Worm (Caenorhabditis elegans) whole organism, mixed stage, embryonic: ENCODE measurements around the gene msp-142.

Experiments
- mab-5 ChIP-seq: fragments of 150-350 bp; optimal IDR thresholded peaks from 2 replicates; lab custom pipeline; 2014; ENCODE audit warnings: missing biosample characterization, missing genetic modification characterization
- mls-2 ChIP-seq: sonication (generic microtip); optimal IDR thresholded peaks from 2 replicates; lab custom pipeline; 2016; ENCODE audit warnings: mild to moderate bottlenecking, missing genetic modification characterization, moderate library complexity, missing compliant biosample characterization
- nhr-237 ChIP-seq: fragments of 150-350 bp; optimal IDR thresholded peaks from 2 replicates; lab custom pipeline; 2014; ENCODE audit warnings: missing biosample characterization, missing genetic modification characterization
- nhr-28 ChIP-seq: fragments of 150-350 bp; optimal IDR thresholded peaks from 2 replicates; lab custom pipeline; 2014; ENCODE audit warnings: missing biosample characterization, missing genetic modification characterization
- nhr-76 ChIP-seq: sonication (generic microtip); optimal IDR thresholded peaks from 2 replicates; lab custom pipeline; 2017; ENCODE audit warnings: missing biosample characterization, missing genetic modification characterization
- pha-4 ChIP-seq: fragments of 150-350 bp; optimal IDR thresholded peaks from 2 replicates; lab custom pipeline; 2018; ENCODE audit warnings: missing biosample characterization, missing genetic modification reagents, missing genetic modification characterization
- tbx-8 ChIP-seq: fragments of 200-800 bp; sonication (Bioruptor generic); optimal IDR thresholded peaks from 2 replicates; lab custom pipeline; 2018; ENCODE audit warnings: mild to moderate bottlenecking, missing genetic modification characterization, moderate library complexity, missing compliant biosample characterization
- unc-39 ChIP-seq: fragments of 150-350 bp; optimal IDR thresholded peaks from 2 replicates; lab custom pipeline; 2014; ENCODE audit warnings: missing biosample characterization, missing genetic modification characterization
- ztf-11 ChIP-seq: fragments of 150-350 bp; optimal IDR thresholded peaks from 2 replicates; lab custom pipeline; 2014; ENCODE audit warnings: missing biosample characterization, missing genetic modification characterization

DNA sequence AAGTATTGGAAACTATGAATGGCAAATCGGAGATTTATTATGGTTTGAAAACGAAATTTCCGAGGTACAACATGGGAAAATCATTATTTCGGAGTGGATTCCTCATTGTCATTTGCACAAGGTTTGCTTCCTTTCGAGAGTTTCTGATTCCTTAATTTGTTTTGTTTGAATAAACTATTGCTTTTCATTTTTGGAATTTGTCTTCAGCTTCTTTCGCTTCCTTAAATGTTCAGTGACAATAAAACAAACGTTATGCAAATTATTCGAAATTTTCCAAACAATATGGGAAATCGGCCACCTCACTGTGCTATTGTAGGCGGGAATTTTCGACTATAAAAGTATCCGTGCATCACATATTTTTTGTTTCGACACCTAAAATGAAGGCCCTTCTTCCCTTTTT is 44.1 kb downstream of the msp-142 start, which contains the start of gene nep-25:
- no peak for TF ChIP-seq mls-2 (tag; lab: Kevin White, UChicago)
- no peak for TF ChIP-seq unc-39 (tag; lab: Kevin White, UChicago)
- TF ChIP-seq ztf-11 (tag; lab: Kevin White, UChicago) = no peak
- no peak for TF ChIP-seq nhr-76
- no peak for TF ChIP-seq mab-5
- TF ChIP-seq nhr-237 = no peak
- no peak for TF ChIP-seq nhr-28 (tag; lab: Kevin White, UChicago)
- no peak for TF ChIP-seq pha-4 (tag; lab: Kevin White, UChicago)
- no peak for TF ChIP-seq tbx-8
